Fruit fly (Drosophila melanogaster): ENCODE data around the gene CG7910.

Gene CG7910

dm6 chr3R:8110198-8110642 is 23.2 kb downstream of the CG7910 start (continued):
- TF ChIP-seq CG2199 (GFP tag; IDR thresholded peaks at IDR 0.05) = no peak
- peak; percentile 57 for TF ChIP-seq CG13775 (GFP tag; optimal IDR thresholded peaks at IDR 0.05)
- no peak for TF ChIP-seq sd (tag; optimal IDR thresholded peaks at IDR 0.05)
- peak; percentile 72 for TF ChIP-seq her (GFP tag; optimal IDR thresholded peaks at IDR 0.05)
- no peak for TF ChIP-seq CG15011 (GFP tag; optimal IDR thresholded peaks at IDR 0.05)
- TF ChIP-seq twi (tag; optimal IDR thresholded peaks at IDR 0.05) = no peak
- peak; percentile 59 for TF ChIP-seq repo (GFP tag; optimal IDR thresholded peaks at IDR 0.05)
- TF ChIP-seq hkb (optimal IDR thresholded peaks at IDR 0.05) = no peak
- peak; percentile 61 for TF ChIP-seq hkb (GFP tag; IDR thresholded peaks at IDR 0.05)
- no peak for TF ChIP-seq pfk (GFP tag; optimal IDR thresholded peaks at IDR 0.05)
- no peak for TF ChIP-seq CG7928 (GFP tag; optimal IDR thresholded peaks at IDR 0.05)
- peak; percentile 10 for TF ChIP-seq Jarid2 (GFP tag; optimal IDR thresholded peaks at IDR 0.05)
- TF ChIP-seq Rfx (GFP tag; IDR thresholded peaks at IDR 0.05) = peak; percentile 66
- TF ChIP-seq Lpt (GFP tag; optimal IDR thresholded peaks at IDR 0.05) = no peak
- peak; percentile 63 for TF ChIP-seq Ada2b (GFP tag; IDR thresholded peaks at IDR 0.05)
- TF ChIP-seq HmgZ (tag; optimal IDR thresholded peaks at IDR 0.05) = peak; percentile 58
- peak; percentile 68 for TF ChIP-seq Nf-YC (tag; optimal IDR thresholded peaks at IDR 0.05)
- no peak for TF ChIP-seq CG4360 (GFP tag; IDR thresholded peaks at IDR 0.05)
- TF ChIP-seq CG8924 (tag; optimal IDR thresholded peaks at IDR 0.05) = peak; percentile 50
- peak; percentile 35 for TF ChIP-seq CG6765 (GFP tag; optimal IDR thresholded peaks at IDR 0.05)
- no peak for TF ChIP-seq hb (GFP tag; IDR thresholded peaks at IDR 0.05; ENCODE audit: partially characterized antibody)
- TF ChIP-seq Dip3 (GFP tag; optimal IDR thresholded peaks at IDR 0.05) = peak; percentile 43
- peak; percentile 42 for TF ChIP-seq CG3065 (GFP tag; optimal IDR thresholded peaks at IDR 0.05)
- peak; percentile 41 for TF ChIP-seq btn (GFP tag; optimal IDR thresholded peaks at IDR 0.05)
- no peak for TF ChIP-seq pzg (GFP tag; optimal IDR thresholded peaks at IDR 0.05)
- peak; percentile 61 for TF ChIP-seq pum (GFP tag; optimal IDR thresholded peaks at IDR 0.05)
- TF ChIP-seq CG11695 (GFP tag; IDR thresholded peaks at IDR 0.05) = peak; percentile 73
- no peak for TF ChIP-seq lov (optimal IDR thresholded peaks at IDR 0.05)
- no peak for TF ChIP-seq lov (GFP tag; IDR thresholded peaks at IDR 0.05)
- no peak for TF ChIP-seq ro (GFP tag; IDR thresholded peaks at IDR 0.05)
- 0 out of 2 replicates have a peak, but pooled peaks have one; percentile 13 for TF ChIP-seq Oaz (GFP tag; IDR thresholded peaks at IDR 0.05)
- TF ChIP-seq CG31365 (tag; optimal IDR thresholded peaks at IDR 0.05) = peak; percentile 23
- peak; percentile 46; the same call in 2 of the 3 replicates for TF ChIP-seq ase (GFP tag; IDR thresholded peaks at IDR 0.05)
- TF ChIP-seq CG11696 (GFP tag; IDR thresholded peaks at IDR 0.05) = no peak
- TF ChIP-seq cas (GFP tag; IDR thresholded peaks at IDR 0.05) = no peak
- peak; percentile 56 for TF ChIP-seq CG4282 (GFP tag; optimal IDR thresholded peaks at IDR 0.05)
- no peak for TF ChIP-seq kni (GFP tag; optimal IDR thresholded peaks at IDR 0.05)
- peak; percentile 59; the same call in 2 of the 3 replicates for TF ChIP-seq CG7357 (GFP tag; IDR thresholded peaks at IDR 0.05)
- TF ChIP-seq rib (GFP tag; IDR thresholded peaks at IDR 0.05) = no peak
- peak; percentile 51 for TF ChIP-seq fd3F (GFP tag; optimal IDR thresholded peaks at IDR 0.05)
- TF ChIP-seq CG17568 (GFP tag; optimal IDR thresholded peaks at IDR 0.05) = peak; percentile 14
- TF ChIP-seq HLHmδ (GFP tag; optimal IDR thresholded peaks at IDR 0.05) = no peak
- peak; percentile 34 for TF ChIP-seq pho (GFP tag; optimal IDR thresholded peaks at IDR 0.05)
- TF ChIP-seq fd102C (GFP tag; optimal IDR thresholded peaks at IDR 0.05) = no peak
- TF ChIP-seq CG2875 (GFP tag; optimal IDR thresholded peaks at IDR 0.05) = peak; percentile 30
- TF ChIP-seq fru (optimal IDR thresholded peaks at IDR 0.05) = no peak
- TF ChIP-seq Stat92E (GFP tag; optimal IDR thresholded peaks at IDR 0.05) = no peak
- TF ChIP-seq sim (GFP tag; IDR thresholded peaks at IDR 0.05) = no peak
- no peak for TF ChIP-seq CG33213 (GFP tag; optimal IDR thresholded peaks at IDR 0.05)
- peak; percentile 62 for TF ChIP-seq Side (GFP tag; optimal IDR thresholded peaks at IDR 0.05)
- TF ChIP-seq ac (GFP tag; optimal IDR thresholded peaks at IDR 0.05) = no peak
- no peak for TF ChIP-seq Doc2 (GFP tag; IDR thresholded peaks at IDR 0.05)
- TF ChIP-seq CG2889 (GFP tag; IDR thresholded peaks at IDR 0.05) = peak; percentile 65; the same call in 2 of the 3 replicates
